Worm (Caenorhabditis elegans) whole organism, mixed stage, embryonic: ENCODE measurements around the gene F21C10.10.

Source experiments
- M03D4.4 ChIP-seq: sonication (generic microtip); optimal IDR thresholded peaks from 2 replicates; lab custom pipeline; 2017; ENCODE audit warnings: mild to moderate bottlenecking, missing genetic modification characterization, missing compliant biosample characterization
- bed-3 ChIP-seq: fragments of 200-800 bp; sonication (Bioruptor generic); optimal IDR thresholded peaks from 3 replicates; lab custom pipeline; 2018; ENCODE audit warnings: mild to moderate bottlenecking, missing genetic modification characterization, moderate library complexity, missing compliant biosample characterization
- blmp-1 ChIP-seq: fragments of 150-350 bp; optimal IDR thresholded peaks from 2 replicates; lab custom pipeline; 2014; ENCODE audit warnings: missing biosample characterization, missing genetic modification characterization
- ceh-43 ChIP-seq: fragments of 200-800 bp; sonication (Bioruptor generic); optimal IDR thresholded peaks from 2 replicates; lab custom pipeline; 2018; ENCODE audit warnings: mild to moderate bottlenecking, missing genetic modification characterization, moderate library complexity, missing compliant biosample characterization
- ceh-83 ChIP-seq: fragments of 200-800 bp; sonication (Bioruptor generic); optimal IDR thresholded peaks from 2 replicates; lab custom pipeline; 2018; ENCODE audit warnings: mild to moderate bottlenecking, missing genetic modification characterization, missing compliant biosample characterization
- ces-1 ChIP-seq: fragments of 150-350 bp; optimal IDR thresholded peaks from 2 replicates; lab custom pipeline; 2014; ENCODE audit warnings: missing biosample characterization, missing genetic modification reagents, missing genetic modification characterization
- cnd-1 ChIP-seq: fragments of 200-800 bp; sonication (Bioruptor generic); optimal IDR thresholded peaks from 2 replicates; lab custom pipeline; 2018; ENCODE audit warnings: mild to moderate bottlenecking, missing genetic modification characterization, missing compliant biosample characterization
- drap-1 ChIP-seq: fragments of 200-800 bp; sonication (Bioruptor generic); optimal IDR thresholded peaks from 3 replicates; lab custom pipeline; 2018; ENCODE audit warnings: mild to moderate bottlenecking, missing genetic modification characterization, missing compliant biosample characterization
- elt-1 ChIP-seq: sonication (generic microtip); optimal IDR thresholded peaks from 2 replicates; lab custom pipeline; 2017; ENCODE audit warnings: missing genetic modification characterization, mild to moderate bottlenecking, missing compliant biosample characterization, antibody characterized with exemption, moderate library complexity, borderline replicate concordance; ENCODE audit not compliant: insufficient read depth
- elt-3 ChIP-seq: fragments of 150-350 bp; optimal IDR thresholded peaks from 2 replicates; lab custom pipeline; 2014; ENCODE audit warnings: missing biosample characterization, missing genetic modification characterization
- flh-1 ChIP-seq: fragments of 200-800 bp; sonication (Bioruptor generic); optimal IDR thresholded peaks from 2 replicates; lab custom pipeline; 2018; ENCODE audit warnings: mild to moderate bottlenecking, missing genetic modification characterization, moderate library complexity, missing compliant biosample characterization
- ham-2 ChIP-seq: fragments of 200-800 bp; sonication (Bioruptor generic); optimal IDR thresholded peaks from 2 replicates; lab custom pipeline; 2018; ENCODE audit warnings: mild to moderate bottlenecking, missing genetic modification characterization, missing compliant biosample characterization
- hlh-1 ChIP-seq: fragments of 150-350 bp; optimal IDR thresholded peaks from 2 replicates; lab custom pipeline; 2014; ENCODE audit warnings: missing biosample characterization, missing genetic modification reagents, missing genetic modification characterization
- lin-13 ChIP-seq: fragments of 150-350 bp; optimal IDR thresholded peaks from 2 replicates; lab custom pipeline; 2014; ENCODE audit warnings: missing biosample characterization, missing genetic modification characterization
- lsy-2 ChIP-seq: fragments of 150-350 bp; optimal IDR thresholded peaks from 2 replicates; lab custom pipeline; 2014; ENCODE audit warnings: missing biosample characterization, missing genetic modification characterization
- mab-5 ChIP-seq: fragments of 150-350 bp; optimal IDR thresholded peaks from 2 replicates; lab custom pipeline; 2014; ENCODE audit warnings: missing biosample characterization, missing genetic modification characterization
- mep-1 ChIP-seq: fragments of 150-350 bp; optimal IDR thresholded peaks from 2 replicates; lab custom pipeline; 2017; ENCODE audit warnings: missing biosample characterization, missing genetic modification reagents, missing genetic modification characterization, inconsistent platforms
- mls-2 ChIP-seq: sonication (generic microtip); optimal IDR thresholded peaks from 2 replicates; lab custom pipeline; 2016; ENCODE audit warnings: mild to moderate bottlenecking, missing genetic modification characterization, moderate library complexity, missing compliant biosample characterization
- nhr-12 ChIP-seq: fragments of 150-350 bp; optimal IDR thresholded peaks from 2 replicates; lab custom pipeline; 2014; ENCODE audit warnings: missing biosample characterization, missing genetic modification characterization
- nhr-2 ChIP-seq: fragments of 150-350 bp; optimal IDR thresholded peaks from 2 replicates; lab custom pipeline; 2014; ENCODE audit warnings: missing biosample characterization, missing genetic modification characterization
- nhr-237 ChIP-seq: fragments of 150-350 bp; optimal IDR thresholded peaks from 2 replicates; lab custom pipeline; 2014; ENCODE audit warnings: missing biosample characterization, missing genetic modification characterization
- nhr-76 ChIP-seq: sonication (generic microtip); optimal IDR thresholded peaks from 2 replicates; lab custom pipeline; 2017; ENCODE audit warnings: missing biosample characterization, missing genetic modification characterization
- pha-4 ChIP-seq: fragments of 150-350 bp; optimal IDR thresholded peaks from 2 replicates; lab custom pipeline; 2018; ENCODE audit warnings: missing biosample characterization, missing genetic modification reagents, missing genetic modification characterization
- sem-2 ChIP-seq: fragments of 200-800 bp; sonication (Bioruptor generic); optimal IDR thresholded peaks from 2 replicates; lab custom pipeline; 2018; ENCODE audit warnings: mild to moderate bottlenecking, missing genetic modification characterization, missing compliant biosample characterization
- snpc-4 ChIP-seq: fragments of 150-350 bp; optimal IDR thresholded peaks from 2 replicates; lab custom pipeline; 2014; ENCODE audit warnings: missing biosample characterization, missing genetic modification characterization
- sptf-1 ChIP-seq: sonication (generic microtip); optimal IDR thresholded peaks from 2 replicates; lab custom pipeline; 2017; ENCODE audit warnings: mild to moderate bottlenecking, missing genetic modification characterization, moderate library complexity, missing compliant biosample characterization
- tbx-8 ChIP-seq: fragments of 200-800 bp; sonication (Bioruptor generic); optimal IDR thresholded peaks from 2 replicates; lab custom pipeline; 2018; ENCODE audit warnings: mild to moderate bottlenecking, missing genetic modification characterization, moderate library complexity, missing compliant biosample characterization
- unc-120 ChIP-seq: sonication (generic microtip); optimal IDR thresholded peaks from 2 replicates; lab custom pipeline; 2017; ENCODE audit warnings: missing genetic modification characterization, missing compliant biosample characterization; ENCODE audit not compliant: poor library complexity, severe bottlenecking
- unc-39 ChIP-seq: fragments of 150-350 bp; optimal IDR thresholded peaks from 2 replicates; lab custom pipeline; 2014; ENCODE audit warnings: missing biosample characterization, missing genetic modification characterization
- unc-62 ChIP-seq: fragments of 150-350 bp; optimal IDR thresholded peaks from 2 replicates; lab custom pipeline; 2014; ENCODE audit warnings: missing biosample characterization, missing genetic modification reagents, missing genetic modification characterization
- zip-8 ChIP-seq: fragments of 150-350 bp; optimal IDR thresholded peaks from 2 replicates; lab custom pipeline; 2014; ENCODE audit warnings: missing biosample characterization, missing genetic modification characterization
- ztf-11 ChIP-seq: fragments of 150-350 bp; optimal IDR thresholded peaks from 2 replicates; lab custom pipeline; 2014; ENCODE audit warnings: missing biosample characterization, missing genetic modification characterization

The F21C10.10 gene

ce11 chrV:9132043-9132442 is 36.0 kb downstream of the F21C10.10 start, which contains the start of gene F21C10.1:
F21C10.1 (plus strand) TSS chrV:9132343.
- TF ChIP-seq unc-39 (tag; lab: Kevin White, UChicago): no peak
- no peak for TF ChIP-seq zip-8
- no peak for TF ChIP-seq hlh-1
- no peak for TF ChIP-seq lin-13 (tag; lab: Kevin White, UChicago)
- no peak for TF ChIP-seq M03D4.4 (tag; lab: Kevin White, UChicago)
- TF ChIP-seq unc-120 (tag; lab: Kevin White, UChicago): no peak
- no peak for TF ChIP-seq sptf-1 (tag; lab: Kevin White, UChicago)
- no peak for TF ChIP-seq elt-3
- TF ChIP-seq ces-1 (GFP tag; lab: Kevin White, UChicago): no peak
- no peak for TF ChIP-seq pha-4 (tag; lab: Kevin White, UChicago)

ce11 chrV:9133950-9134349 is 37.9 kb downstream of the F21C10.10 start, which contains the start of gene B0222.1:
B0222.1 (plus strand) TSS chrV:9134255.
- TF ChIP-seq elt-1 (tag; lab: Kevin White, UChicago) (no peak), nhr-76 (tag; lab: Kevin White, UChicago) (no peak), lin-13 (tag; lab: Kevin White, UChicago) (no peak), ztf-11 (tag; lab: Kevin White, UChicago) (no peak), nhr-237 (tag; lab: Kevin White, UChicago) (no peak), ces-1 (GFP tag; lab: Kevin White, UChicago) (no peak), snpc-4 (tag; lab: Kevin White, UChicago) (no peak), mab-5 (tag; lab: Kevin White, UChicago) (no peak)
- TF ChIP-seq, all 35 proteins: peak for 0

DNA sequence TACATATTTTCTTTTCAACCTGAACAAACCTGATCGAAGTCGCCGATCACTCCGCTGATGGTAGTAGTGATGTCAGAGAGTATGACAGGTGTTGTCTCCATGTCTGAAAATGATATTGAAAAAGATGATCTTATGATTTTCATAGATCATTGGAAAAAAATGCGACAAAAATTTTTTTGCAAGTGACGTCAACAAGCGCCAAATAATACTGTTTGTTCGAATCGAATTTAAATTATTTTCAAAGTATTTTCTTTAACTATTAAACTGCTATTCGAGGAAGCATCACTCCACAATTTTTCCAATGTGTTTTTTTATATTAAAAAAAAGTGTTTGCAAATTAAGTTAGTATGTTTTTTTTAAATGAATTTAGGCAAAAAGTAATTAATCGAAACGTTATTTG is 41.6 kb downstream of the F21C10.10 start, which contains the start of gene pitr-2:
Gene pitr-2, minus strand, starts transcription at position 101 of the 400 bp plus-strand sequence.
- TF ChIP-seq blmp-1 (tag; lab: Kevin White, UChicago): no peak
- TF ChIP-seq, all 35 proteins: peak for 0

DNA sequence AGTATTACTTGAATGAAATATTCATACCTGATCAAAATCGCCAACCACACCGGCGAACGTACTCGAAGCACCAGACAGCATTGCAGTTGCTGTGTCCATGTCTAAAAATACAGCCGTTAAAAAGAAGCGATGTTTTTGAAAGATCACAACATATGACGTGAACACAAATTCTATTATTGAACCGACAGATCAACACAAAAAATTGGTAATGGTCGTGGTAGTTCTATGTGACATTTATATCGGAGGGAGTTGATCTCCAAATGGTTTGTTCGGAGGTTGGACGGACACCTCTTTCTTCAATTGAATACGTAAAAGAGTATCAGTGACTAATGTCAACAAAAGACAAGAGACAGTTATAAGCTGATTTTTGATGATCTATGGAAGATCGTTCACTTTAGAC is 45.2 kb downstream of the F21C10.10 start, which contains the start of gene pitr-3:
Gene pitr-3, minus strand, starts transcription at position 101 of the 400 bp plus-strand sequence.
- TF ChIP-seq tbx-8 (GFP tag; lab: Kevin White, UChicago): no peak
- no peak for TF ChIP-seq unc-120 (tag; lab: Kevin White, UChicago)
- no peak for TF ChIP-seq pha-4 (tag; lab: Kevin White, UChicago)
- TF ChIP-seq ceh-83 (GFP tag; lab: Kevin White, UChicago): no peak
- TF ChIP-seq sem-2: no peak
- TF ChIP-seq lin-13 (tag; lab: Kevin White, UChicago): no peak
- no peak for TF ChIP-seq hlh-1
- TF ChIP-seq mep-1: no peak
- no peak for TF ChIP-seq snpc-4 (tag; lab: Kevin White, UChicago)
- TF ChIP-seq nhr-237 (tag; lab: Kevin White, UChicago): no peak
- no peak for TF ChIP-seq bed-3 (GFP tag; lab: Kevin White, UChicago)
- TF ChIP-seq drap-1 (GFP tag; lab: Kevin White, UChicago): no peak
- TF ChIP-seq nhr-2 (tag; lab: Kevin White, UChicago): no peak
- no peak for TF ChIP-seq M03D4.4 (tag; lab: Kevin White, UChicago)
- TF ChIP-seq elt-3: no peak
- no peak for TF ChIP-seq ceh-43
- TF ChIP-seq flh-1 (GFP tag; lab: Kevin White, UChicago): no peak
- TF ChIP-seq unc-39 (tag; lab: Kevin White, UChicago): no peak
- TF ChIP-seq nhr-76 (tag; lab: Kevin White, UChicago): no peak
- no peak for TF ChIP-seq elt-1 (tag; lab: Kevin White, UChicago)
- TF ChIP-seq, all 35 proteins: peak for 0

ce11 chrV:9143896-9144295 is 47.8 kb downstream of the F21C10.10 start:
- TF ChIP-seq zip-8 (no peak), M03D4.4 (tag; lab: Kevin White, UChicago) (no peak), unc-62 (GFP tag; lab: Kevin White, UChicago) (no peak), pha-4 (tag; lab: Kevin White, UChicago) (no peak), ham-2 (GFP tag; lab: Kevin White, UChicago) (no peak), lsy-2 (tag; lab: Kevin White, UChicago) (no peak), lin-13 (tag; lab: Kevin White, UChicago) (no peak), nhr-12 (tag; lab: Kevin White, UChicago) (no peak), hlh-1 (no peak), mls-2 (tag; lab: Kevin White, UChicago) (no peak), nhr-237 (tag; lab: Kevin White, UChicago) (no peak), ces-1 (GFP tag; lab: Kevin White, UChicago) (no peak), nhr-2 (tag; lab: Kevin White, UChicago) (no peak), nhr-76 (tag; lab: Kevin White, UChicago) (no peak), unc-120 (tag; lab: Kevin White, UChicago) (no peak), ztf-11 (tag; lab: Kevin White, UChicago) (no peak), cnd-1 (tag; lab: Kevin White, UChicago) (no peak), elt-3 (no peak)
- TF ChIP-seq, all 35 proteins: peak for 0
